Worm (Caenorhabditis elegans) whole organism, midembryonic: Measurements from ENCODE around the gene catp-6.

Experiments
- flt-1 ChIP-seq: fragments of 200-800 bp; sonication (Bioruptor generic); IDR thresholded peaks from 2 replicates; pipeline ENCODE4 v1.3.6; 2022; ENCODE audit warnings: missing genetic modification characterization, missing compliant biosample characterization
- ref-1 ChIP-seq: fragments of 200-800 bp; sonication (Bioruptor generic); conservative IDR thresholded peaks from 2 replicates; pipeline ENCODE4 v1.3.6; 2022; ENCODE audit warnings: missing genetic modification reagents, missing genetic modification characterization, missing compliant biosample characterization
- ztf-23 ChIP-seq: fragments of 200-800 bp; sonication (Bioruptor generic); IDR thresholded peaks from 2 replicates; pipeline ENCODE4 v1.3.6; 2022; ENCODE audit warnings: missing genetic modification reagents, missing genetic modification characterization, missing compliant biosample characterization

DNA sequence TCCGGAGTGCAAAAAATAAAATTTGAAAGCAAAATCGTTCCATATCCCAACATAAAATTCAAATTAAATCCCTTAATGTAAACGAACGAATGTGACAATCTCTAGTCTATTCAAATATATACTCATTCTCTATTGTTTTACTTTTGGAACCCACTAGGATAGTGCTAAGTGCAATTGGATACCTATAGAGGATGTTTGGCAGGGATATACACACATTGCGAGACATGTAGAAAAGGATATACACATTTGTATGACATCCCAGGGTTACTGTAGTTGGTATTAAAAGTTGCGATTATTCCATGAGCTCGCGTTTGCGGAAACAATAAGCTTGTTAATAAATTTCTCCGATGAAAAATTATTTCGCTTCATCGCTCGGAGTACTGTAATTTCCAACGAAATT is 50.9 kb downstream of the catp-6 start:
- TF ChIP-seq flt-1 (peak; percentile 41; the same call in 1 of the 2 replicates), ztf-23 (GFP tag; lab: Robert Waterston, UW) (no peak), ref-1 (GFP tag; lab: Robert Waterston, UW) (no peak)
